Worm (Caenorhabditis elegans): ENCODE data around the gene rmd-1.
A peak's percentile ranks its signal among the peaks of the same experiment; 100 is the strongest.

The rmd-1 gene

DNA sequence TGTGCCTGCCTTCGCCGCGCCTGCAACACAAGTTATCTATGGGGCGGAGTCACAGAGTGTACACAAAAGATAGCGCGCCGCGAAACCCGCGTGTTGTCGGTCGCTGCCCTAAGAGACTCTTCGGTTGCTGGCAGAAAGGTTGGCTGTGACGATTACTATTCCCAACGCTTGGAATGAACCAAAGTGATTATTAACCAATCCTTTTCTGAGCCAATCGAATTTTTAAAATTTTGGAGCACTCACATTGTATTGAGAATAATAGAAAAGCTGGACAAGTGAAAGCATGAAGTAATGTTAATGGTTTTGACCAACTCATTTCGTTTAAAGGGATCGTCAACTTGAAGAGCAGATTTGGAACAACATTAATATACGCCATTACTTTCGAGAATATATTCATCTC is 41.7 kb upstream of the rmd-1 start:
- TF ChIP-seq lsy-2 (tag; optimal IDR thresholded peaks at IDR 0.05), result no peak
- TF ChIP-seq lin-13 (tag; optimal IDR thresholded peaks at IDR 0.05), result no peak
- no peak for TF ChIP-seq bed-3 (GFP tag; optimal IDR thresholded peaks at IDR 0.05)
- no peak for TF ChIP-seq mep-1 (tag; optimal IDR thresholded peaks at IDR 0.05)
- TF ChIP-seq ceh-43 (GFP tag; optimal IDR thresholded peaks at IDR 0.05), result no peak
- TF ChIP-seq mls-2 (tag; optimal IDR thresholded peaks at IDR 0.05), result no peak

DNA sequence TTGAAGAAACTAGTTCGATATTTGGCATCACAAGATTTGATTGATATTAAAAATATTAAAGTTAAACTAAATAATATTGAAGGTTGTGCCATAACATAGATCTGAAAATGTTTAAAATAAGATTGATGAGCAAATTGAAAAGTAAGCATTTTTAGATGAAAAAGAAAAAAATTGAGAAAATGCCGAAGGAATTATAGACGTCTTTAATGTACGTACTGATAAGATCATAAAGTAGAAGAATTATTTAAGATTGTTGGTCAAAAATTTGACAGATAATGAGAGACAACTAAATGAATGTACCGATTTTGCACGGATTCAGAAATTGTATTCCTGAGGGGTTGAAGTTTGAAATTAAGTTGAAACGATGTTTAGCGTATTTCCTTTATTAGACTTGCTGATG is 38.7 kb upstream of the rmd-1 start, which contains the start of gene ncx-7:
Gene ncx-7 (minus strand): TSS at position 101 of the 400 bp plus-strand sequence.
- no peak for TF ChIP-seq lin-13 (tag; optimal IDR thresholded peaks at IDR 0.05)

DNA sequence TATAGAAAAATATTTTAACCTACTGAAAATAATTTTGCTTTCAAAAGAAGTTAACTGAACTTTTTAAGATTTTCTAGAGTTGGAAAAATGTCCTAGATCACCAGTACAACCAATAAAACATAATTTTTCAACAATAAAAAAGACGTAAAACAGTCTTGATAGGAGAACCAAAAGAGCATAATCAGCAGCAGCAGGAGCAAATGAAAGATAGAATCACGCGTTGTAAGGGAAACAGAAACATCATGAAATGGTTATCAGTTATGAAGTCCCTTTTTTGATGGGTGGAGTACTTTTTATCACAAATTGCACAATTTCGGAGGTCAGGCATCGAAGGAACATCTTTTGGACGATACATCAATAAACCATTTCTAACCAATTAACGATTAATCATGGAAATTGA is 36.9 kb upstream of the rmd-1 start:
- TF ChIP-seq flh-1 (GFP tag; optimal IDR thresholded peaks at IDR 0.05) (no peak), nhr-2 (tag; optimal IDR thresholded peaks at IDR 0.05) (no peak), nhr-237 (tag; optimal IDR thresholded peaks at IDR 0.05) (no peak), zip-8 (tag; optimal IDR thresholded peaks at IDR 0.05) (no peak), lin-32 (GFP tag; optimal IDR thresholded peaks at IDR 0.05) (no peak), blmp-1 (tag; optimal IDR thresholded peaks at IDR 0.05) (no peak)

- TF ChIP-seq M03D4.4 (tag; optimal IDR thresholded peaks at IDR 0.05) (no peak), cnd-1 (tag; optimal IDR thresholded peaks at IDR 0.05) (no peak), lin-32 (GFP tag; optimal IDR thresholded peaks at IDR 0.05) (no peak), ceh-39 (tag; optimal IDR thresholded peaks at IDR 0.05) (no peak), unc-120 (tag; optimal IDR thresholded peaks at IDR 0.05; ENCODE audit: poor library complexity, severe bottlenecking) (no peak), nhr-28 (tag; optimal IDR thresholded peaks at IDR 0.05) (no peak)
Measured at ce11 chrIII:9725114-9725513, 33.8 kb upstream of the rmd-1 start, which contains the start of gene clec-162. TSS of gene clec-162 (minus strand) at chrIII:9725214.

DNA sequence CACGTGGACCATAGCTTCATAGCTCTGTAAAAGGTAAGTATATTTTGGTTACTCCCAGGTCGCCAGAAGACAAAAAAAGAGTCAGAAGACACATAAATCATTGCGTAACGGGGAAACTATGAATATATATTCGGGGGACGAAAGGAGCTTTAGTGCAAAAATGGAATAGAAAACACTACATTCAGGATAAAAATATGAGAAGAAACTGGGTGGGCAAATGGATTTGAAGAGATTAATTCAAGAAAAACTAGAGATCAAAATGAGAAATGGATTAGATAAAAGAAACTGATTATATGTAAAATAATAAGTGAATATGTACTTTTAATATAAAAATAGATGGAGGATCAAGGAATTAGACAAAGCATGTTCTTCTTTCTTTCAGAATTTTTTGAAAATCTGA is 31.5 kb upstream of the rmd-1 start, which contains the start of gene C07A9.12:
Gene C07A9.12 (minus strand): TSS at position 101 of the 400 bp plus-strand sequence.
- no peak for TF ChIP-seq lin-32 (GFP tag; optimal IDR thresholded peaks at IDR 0.05)

ce11 chrIII:9730407-9730806 is 28.5 kb upstream of the rmd-1 start:
- TF ChIP-seq pha-4 (tag; optimal IDR thresholded peaks at IDR 0.05) (no peak), elt-3 (tag; optimal IDR thresholded peaks at IDR 0.05) (no peak), ces-1 (GFP tag; optimal IDR thresholded peaks at IDR 0.05) (no peak), cnd-1 (tag; optimal IDR thresholded peaks at IDR 0.05) (no peak), M03D4.4 (tag; optimal IDR thresholded peaks at IDR 0.05) (no peak), ceh-83 (GFP tag; optimal IDR thresholded peaks at IDR 0.05) (no peak), elt-1 (tag; optimal IDR thresholded peaks at IDR 0.05; ENCODE audit: borderline replicate concordance, insufficient read depth) (no peak)

DNA sequence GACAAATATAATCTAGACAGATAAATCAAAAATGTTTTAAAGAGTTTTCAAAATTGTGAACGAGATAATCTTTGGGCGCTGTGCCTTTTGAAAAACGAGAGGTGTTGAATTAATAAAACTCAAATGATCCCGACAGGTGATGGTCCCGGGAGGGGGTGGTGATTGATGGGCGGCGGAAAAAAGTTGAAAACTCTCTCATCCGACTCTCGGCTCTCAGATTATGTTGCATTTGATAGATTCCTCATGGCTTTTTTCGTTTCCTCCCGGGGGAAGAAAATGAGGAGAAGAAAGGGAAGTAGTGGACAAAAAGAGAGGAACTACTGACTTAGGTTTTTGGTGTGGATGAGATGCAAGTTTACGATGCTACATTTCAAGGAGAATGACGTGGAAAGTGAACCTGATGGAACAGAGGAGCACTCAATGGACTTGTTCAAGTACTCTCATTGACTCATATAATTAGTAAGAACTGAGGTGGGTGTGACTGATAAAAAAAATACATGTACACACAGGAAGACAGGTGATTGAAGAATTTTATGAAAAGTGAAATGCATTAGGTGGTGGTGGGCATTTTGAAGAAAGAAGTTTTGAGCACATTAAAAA is 27.5 kb upstream of the rmd-1 start:
- TF ChIP-seq elt-1 (tag; optimal IDR thresholded peaks at IDR 0.05; ENCODE audit: borderline replicate concordance, insufficient read depth) (no peak), lsy-2 (tag; optimal IDR thresholded peaks at IDR 0.05) (no peak), hlh-1 (tag; optimal IDR thresholded peaks at IDR 0.05) (peak; percentile 2), drap-1 (GFP tag; optimal IDR thresholded peaks at IDR 0.05) (no peak), unc-62 (GFP tag; optimal IDR thresholded peaks at IDR 0.05) (peak; percentile 69), nhr-237 (tag; optimal IDR thresholded peaks at IDR 0.05) (no peak)

- TF ChIP-seq nhr-28 (tag; optimal IDR thresholded peaks at IDR 0.05) (no peak), drap-1 (GFP tag; optimal IDR thresholded peaks at IDR 0.05) (no peak), ztf-11 (tag; optimal IDR thresholded peaks at IDR 0.05) (no peak), M03D4.4 (tag; optimal IDR thresholded peaks at IDR 0.05) (no peak), pha-4 (tag; optimal IDR thresholded peaks at IDR 0.05) (no peak), bed-3 (GFP tag; optimal IDR thresholded peaks at IDR 0.05) (no peak), hlh-1 (tag; optimal IDR thresholded peaks at IDR 0.05) (no peak), unc-120 (tag; optimal IDR thresholded peaks at IDR 0.05; ENCODE audit: poor library complexity, severe bottlenecking) (no peak), mls-2 (tag; optimal IDR thresholded peaks at IDR 0.05) (no peak), nhr-2 (tag; optimal IDR thresholded peaks at IDR 0.05) (no peak), nhr-76 (tag; optimal IDR thresholded peaks at IDR 0.05) (no peak), mab-5 (tag; optimal IDR thresholded peaks at IDR 0.05) (no peak), nhr-237 (tag; optimal IDR thresholded peaks at IDR 0.05) (no peak), lsy-2 (tag; optimal IDR thresholded peaks at IDR 0.05) (no peak), tbx-8 (GFP tag; optimal IDR thresholded peaks at IDR 0.05) (no peak), flh-1 (GFP tag; optimal IDR thresholded peaks at IDR 0.05) (no peak), cnd-1 (tag; optimal IDR thresholded peaks at IDR 0.05) (no peak), elt-3 (tag; optimal IDR thresholded peaks at IDR 0.05) (no peak), unc-62 (GFP tag; optimal IDR thresholded peaks at IDR 0.05) (no peak), snpc-4 (tag; optimal IDR thresholded peaks at IDR 0.05) (no peak)
Measured at ce11 chrIII:9733333-9733732, 25.6 kb upstream of the rmd-1 start.
